Worm (Caenorhabditis elegans): ENCODE data around the gene cpi-2.

- no peak for TF ChIP-seq ets-5 (GFP tag; IDR thresholded peaks at IDR 0.05)
- TF ChIP-seq sox-4 (tag; optimal IDR thresholded peaks at IDR 0.05) = no peak
- TF ChIP-seq hlh-17 (GFP tag; optimal IDR thresholded peaks at IDR 0.05; ENCODE audit: borderline replicate concordance) = no peak
- TF ChIP-seq xbp-1 (tag; optimal IDR thresholded peaks at IDR 0.05) = no peak
- no peak for TF ChIP-seq zip-4 (GFP tag; optimal IDR thresholded peaks at IDR 0.05)
- no peak for TF ChIP-seq nhr-237 (tag; optimal IDR thresholded peaks at IDR 0.05)
- no peak for TF ChIP-seq nhr-28 (tag; optimal IDR thresholded peaks at IDR 0.05)
- TF ChIP-seq mdl-1 (tag; optimal IDR thresholded peaks at IDR 0.05) = no peak
- TF ChIP-seq ama-1 (optimal IDR thresholded peaks at IDR 0.05) = no peak
- TF ChIP-seq lsy-2 (tag; optimal IDR thresholded peaks at IDR 0.05) = peak in 1 of 2 experiments; percentile 40
- no peak for TF ChIP-seq elt-2 (tag; optimal IDR thresholded peaks at IDR 0.05)
These were observed 13.3 kb upstream of the cpi-2 start for ce11 chrV:6030559-6030975.
